Fruit fly (Drosophila melanogaster): ENCODE results near the gene CG8578.

The CG8578 gene

DNA sequence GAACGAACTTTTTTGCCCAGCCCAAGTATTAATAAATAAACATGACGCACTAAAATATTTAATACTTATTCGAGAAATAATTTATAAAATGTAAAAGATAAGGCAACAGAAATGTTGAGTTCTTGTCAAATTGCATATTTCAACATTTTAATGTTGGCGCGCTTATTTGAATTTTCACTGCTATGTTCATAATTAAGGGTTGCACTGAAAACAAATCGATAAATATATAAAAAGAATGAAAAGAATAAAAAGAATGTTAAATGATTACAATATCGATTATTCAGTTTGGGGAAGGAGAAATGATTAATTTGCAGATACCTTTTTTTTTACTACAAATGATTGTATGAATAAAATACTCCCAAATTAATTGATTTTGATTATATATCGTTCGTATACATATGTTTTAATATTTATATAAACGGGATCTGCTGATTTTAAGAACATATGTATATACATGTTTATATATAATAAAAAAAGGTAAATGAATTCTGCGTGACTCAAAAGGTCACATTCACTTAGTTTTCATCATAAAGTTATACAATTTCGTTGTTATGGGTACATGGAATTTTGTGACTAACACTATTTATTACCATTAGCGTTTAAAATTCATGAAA lies 22.6 kb downstream of the CG8578 start (continued):
- peak; percentile 9 for TF ChIP-seq CG1603 (tag; optimal IDR thresholded peaks at IDR 0.05)
- no peak for TF ChIP-seq CG16815 (GFP tag; optimal IDR thresholded peaks at IDR 0.05)
- TF ChIP-seq her (GFP tag; optimal IDR thresholded peaks at IDR 0.05) = no peak
- TF ChIP-seq CG14710 (tag; optimal IDR thresholded peaks at IDR 0.05) = peak; percentile 14
- no peak for TF ChIP-seq Hr39 (optimal IDR thresholded peaks at IDR 0.05)
- no peak for TF ChIP-seq CG8290 (GFP tag; optimal IDR thresholded peaks at IDR 0.05)
- no peak for TF ChIP-seq CG8290 (tag; optimal IDR thresholded peaks at IDR 0.05)
- no peak for TF ChIP-seq CG7786 (GFP tag; optimal IDR thresholded peaks at IDR 0.05)
- no peak for TF ChIP-seq CG1233 (GFP tag; optimal IDR thresholded peaks at IDR 0.05)
- TF ChIP-seq ac (GFP tag; optimal IDR thresholded peaks at IDR 0.05) = no peak
- no peak for TF ChIP-seq CG4328 (GFP tag; optimal IDR thresholded peaks at IDR 0.05)
- no peak for TF ChIP-seq sna (GFP tag; IDR thresholded peaks at IDR 0.05; ENCODE audit: partially characterized antibody)
- TF ChIP-seq CG30020 (tag; optimal IDR thresholded peaks at IDR 0.05) = peak; percentile 62
- no peak for TF ChIP-seq CG5180 (GFP tag; optimal IDR thresholded peaks at IDR 0.05)
- TF ChIP-seq so (GFP tag; IDR thresholded peaks at IDR 0.05) = no peak
- peak; percentile 57 for TF ChIP-seq Dref (GFP tag; IDR thresholded peaks at IDR 0.05)
- no peak for TF ChIP-seq CG2202 (tag; optimal IDR thresholded peaks at IDR 0.05)
- no peak for TF ChIP-seq Dek (tag; optimal IDR thresholded peaks at IDR 0.05)
- TF ChIP-seq dati (GFP tag; IDR thresholded peaks at IDR 0.05) = no peak
- no peak for TF ChIP-seq CG30431 (GFP tag; optimal IDR thresholded peaks at IDR 0.05)
- 0 out of 2 replicates have a peak, but pooled peaks have one; percentile 11 for TF ChIP-seq hbn (GFP tag; IDR thresholded peaks at IDR 0.05; ENCODE audit: partially characterized antibody)
- no peak for TF ChIP-seq CG14050 (GFP tag; IDR thresholded peaks at IDR 0.05)
- no peak for TF ChIP-seq sd (tag; optimal IDR thresholded peaks at IDR 0.05)
- TF ChIP-seq Sry-δ (GFP tag; optimal IDR thresholded peaks at IDR 0.05) = peak; percentile 32
- TF ChIP-seq pum (GFP tag; optimal IDR thresholded peaks at IDR 0.05) = no peak
- TF ChIP-seq CG12942 (GFP tag; optimal IDR thresholded peaks at IDR 0.05) = no peak
- no peak for TF ChIP-seq CG31365 (tag; optimal IDR thresholded peaks at IDR 0.05)
- TF ChIP-seq Blimp-1 (GFP tag; optimal IDR thresholded peaks at IDR 0.05) = no peak
- TF ChIP-seq nerfin-2 (GFP tag; IDR thresholded peaks at IDR 0.05; ENCODE audit: partially characterized antibody) = no peak
- TF ChIP-seq Xbp1 (GFP tag; optimal IDR thresholded peaks at IDR 0.05) = no peak
- TF ChIP-seq CG6689 (GFP tag; IDR thresholded peaks at IDR 0.05) = no peak
- TF ChIP-seq CG3065 (GFP tag; optimal IDR thresholded peaks at IDR 0.05) = no peak
- no peak for TF ChIP-seq Sox100B (GFP tag; optimal IDR thresholded peaks at IDR 0.05)
- peak; percentile 49; the same call in 1 of the 3 replicates for TF ChIP-seq HLH4C (GFP tag; IDR thresholded peaks at IDR 0.05; ENCODE audit: partially characterized antibody)
- no peak for TF ChIP-seq CG3407 (GFP tag; optimal IDR thresholded peaks at IDR 0.05)
- no peak for TF ChIP-seq CG17186 (GFP tag; optimal IDR thresholded peaks at IDR 0.05)
- TF ChIP-seq CG3163 (GFP tag; optimal IDR thresholded peaks at IDR 0.05) = no peak
- TF ChIP-seq CG4282 (GFP tag; optimal IDR thresholded peaks at IDR 0.05) = no peak
- TF ChIP-seq CG15073 (GFP tag; optimal IDR thresholded peaks at IDR 0.05) = no peak
- TF ChIP-seq Doc2 (GFP tag; IDR thresholded peaks at IDR 0.05) = no peak
- peak; percentile 42; the same call in 1 of the 2 replicates for TF ChIP-seq CG13287 (GFP tag; IDR thresholded peaks at IDR 0.05; ENCODE audit: partially characterized antibody)
- TF ChIP-seq GATAe (GFP tag; conservative IDR thresholded peaks at IDR 0.05) = no peak
- no peak for TF ChIP-seq Ptx1 (GFP tag; IDR thresholded peaks at IDR 0.05)
- no peak for TF ChIP-seq CG8765 (GFP tag; IDR thresholded peaks at IDR 0.05)
- no peak for TF ChIP-seq Taf1 (GFP tag; IDR thresholded peaks at IDR 0.05)
- no peak for TF ChIP-seq fu2 (GFP tag; optimal IDR thresholded peaks at IDR 0.05)
- TF ChIP-seq E2f2 (GFP tag; IDR thresholded peaks at IDR 0.05) = peak; percentile 82
- TF ChIP-seq tx (GFP tag; optimal IDR thresholded peaks at IDR 0.05) = no peak
- TF ChIP-seq CG6854 (GFP tag; optimal IDR thresholded peaks at IDR 0.05) = no peak
- TF ChIP-seq ATbp (GFP tag; optimal IDR thresholded peaks at IDR 0.05) = no peak
- no peak for TF ChIP-seq hkb (optimal IDR thresholded peaks at IDR 0.05)
- no peak for TF ChIP-seq hkb (GFP tag; IDR thresholded peaks at IDR 0.05)

Measured in whole organism, embryonic.